Fruit fly (Drosophila melanogaster) whole organism, wandering third instar larva: Measurements from ENCODE around the gene Atg17.
A peak's percentile ranks its signal among the peaks of the same experiment; 100 is the strongest.

Experiments used
- Abd-B ChIP-seq: fragments of >200 bp; optimal IDR thresholded peaks from 2 replicates; lab custom pipeline; 2017; ENCODE audit warnings: missing biosample characterization, missing genetic modification characterization
- CG32264 ChIP-seq: fragments of 200-800 bp; sonication (Bioruptor generic); optimal IDR thresholded peaks from 2 replicates; lab custom pipeline; 2016; ENCODE audit warnings: missing biosample characterization, missing genetic modification characterization
- CG9705 ChIP-seq: fragments of 200-800 bp; sonication (Bioruptor generic); optimal IDR thresholded peaks from 2 replicates; lab custom pipeline; 2018; ENCODE audit warnings: missing biosample characterization, mild to moderate bottlenecking, missing genetic modification characterization
- CrebA ChIP-seq: fragments of 200-800 bp; sonication (Bioruptor generic); optimal IDR thresholded peaks from 2 replicates; lab custom pipeline; 2016; ENCODE audit warnings: missing biosample characterization, mild to moderate bottlenecking, missing genetic modification characterization, borderline replicate concordance
- Dfd ChIP-seq: fragments of >200 bp; optimal IDR thresholded peaks from 2 replicates; lab custom pipeline; 2017; ENCODE audit warnings: missing biosample characterization, missing genetic modification characterization
- Dif ChIP-seq: fragments of 200-275, 200-300 bp; sonication (Bioruptor generic); optimal IDR thresholded peaks from 2 replicates; lab custom pipeline; 2018; ENCODE audit warnings: missing biosample characterization, missing genetic modification characterization; ENCODE audit not compliant: partially characterized antibody
- GATAd ChIP-seq: sonication (Bioruptor generic); optimal IDR thresholded peaks from 2 replicates; lab custom pipeline; 2016; ENCODE audit warnings: missing biosample characterization, missing genetic modification characterization
- HLH106 ChIP-seq: fragments of 200-800 bp; optimal IDR thresholded peaks from 3 replicates; lab custom pipeline; 2019; ENCODE audit warnings: missing biosample characterization, mild to moderate bottlenecking, missing genetic modification characterization, moderate library complexity
- Hnf4 ChIP-seq: fragments of 200-800 bp; sonication (Bioruptor generic); optimal IDR thresholded peaks from 2 replicates; lab custom pipeline; 2016; ENCODE audit warnings: missing biosample characterization, mild to moderate bottlenecking, missing genetic modification characterization
- Hr78 ChIP-seq: fragments of >200 bp; optimal IDR thresholded peaks from 2 replicates; lab custom pipeline; 2017; ENCODE audit warnings: missing biosample characterization, missing genetic modification characterization
- Hr83 ChIP-seq: fragments of 200-300 bp; sonication (Bioruptor generic); optimal IDR thresholded peaks from 2 replicates; lab custom pipeline; 2016; ENCODE audit warnings: missing biosample characterization, mild to moderate bottlenecking, missing genetic modification characterization, moderate library complexity; ENCODE audit not compliant: poor library complexity, severe bottlenecking
- Jra ChIP-seq: sonication (Bioruptor generic); optimal IDR thresholded peaks from 2 replicates; lab custom pipeline; 2016; ENCODE audit warnings: missing biosample characterization, missing genetic modification characterization
- Mio ChIP-seq: sonication (Bioruptor generic); optimal IDR thresholded peaks from 2 replicates; lab custom pipeline; 2016; ENCODE audit warnings: missing biosample characterization, missing genetic modification characterization
- Myc ChIP-seq: fragments of >200 bp; optimal IDR thresholded peaks from 2 replicates; lab custom pipeline; 2017
- N ChIP-seq: fragments of >200 bp; optimal IDR thresholded peaks from 2 replicates; lab custom pipeline; 2018; ENCODE audit warnings: missing biosample characterization, missing external identifiers, missing genetic modification characterization
- OdsH ChIP-seq: fragments of 200-800 bp; sonication (Bioruptor generic); optimal IDR thresholded peaks from 2 replicates; lab custom pipeline; 2016; ENCODE audit warnings: missing biosample characterization, mild to moderate bottlenecking, missing genetic modification characterization
- Rel ChIP-seq, 2 experiments: fragments of 200-800 bp; sonication (Bioruptor generic) in 1 of 2; optimal IDR thresholded peaks; 2 replicates in 1 of 2; 3 replicates in 1 of 2; lab custom pipeline; 2016 to 2019; ENCODE audit warnings: mild to moderate bottlenecking in 2 of 2, missing biosample characterization in 2 of 2, missing genetic modification characterization in 2 of 2, moderate library complexity in 1 of 2
- Sp1 ChIP-seq: fragments of 200-800 bp; sonication (Bioruptor generic); optimal IDR thresholded peaks from 3 replicates; lab custom pipeline; 2019; ENCODE audit warnings: missing biosample characterization, mild to moderate bottlenecking, missing genetic modification characterization, moderate library complexity
- Vsx2 ChIP-seq: fragments of 200-300, 225-300 bp; sonication (Bioruptor generic); optimal IDR thresholded peaks from 2 replicates; lab custom pipeline; 2018; ENCODE audit warnings: missing biosample characterization, missing genetic modification characterization; ENCODE audit not compliant: partially characterized antibody
- br ChIP-seq: fragments of 200-800 bp; sonication (Bioruptor generic); optimal IDR thresholded peaks from 2 replicates; lab custom pipeline; 2016; ENCODE audit warnings: missing biosample characterization, missing genetic modification characterization
- brk ChIP-seq: fragments of 200-800 bp; sonication (Bioruptor generic); optimal IDR thresholded peaks from 2 replicates; lab custom pipeline; 2016; ENCODE audit warnings: missing biosample characterization, mild to moderate bottlenecking, missing genetic modification characterization
- dl ChIP-seq, 2 experiments: fragments of 175-275, 200-275 bp in 1 of 2; fragments of 200-275 bp in 1 of 2; sonication (Bioruptor generic); optimal IDR thresholded peaks; lab custom pipeline; 2018; ENCODE audit warnings: mild to moderate bottlenecking in 2 of 2, missing biosample characterization in 2 of 2, missing genetic modification characterization in 2 of 2, moderate library complexity in 2 of 2; ENCODE audit not compliant: partially characterized antibody in 2 of 2, insufficient read depth in 1 of 2
- dmrt93B ChIP-seq: fragments of 200-800 bp; sonication (Bioruptor generic); optimal IDR thresholded peaks from 2 replicates; lab custom pipeline; 2018; ENCODE audit warnings: missing biosample characterization, mild to moderate bottlenecking, missing genetic modification characterization
- dsf ChIP-seq: sonication (Bioruptor generic); optimal IDR thresholded peaks from 2 replicates; lab custom pipeline; 2016; ENCODE audit warnings: missing biosample characterization, missing genetic modification characterization, borderline replicate concordance
- ey ChIP-seq: fragments of 200-800 bp; sonication (Bioruptor generic); optimal IDR thresholded peaks from 2 replicates; lab custom pipeline; 2016; ENCODE audit warnings: missing biosample characterization, missing genetic modification characterization
- foxo ChIP-seq, 2 experiments: fragments of 200-800 bp; sonication (Bioruptor generic); optimal IDR thresholded peaks; 2 replicates in 1 of 2; 3 replicates in 1 of 2; lab custom pipeline; 2016 to 2017; ENCODE audit warnings: missing biosample characterization in 2 of 2, missing genetic modification characterization in 2 of 2
- fru ChIP-seq: fragments of 200-800 bp; sonication (Bioruptor generic); optimal IDR thresholded peaks from 3 replicates; lab custom pipeline; 2016; ENCODE audit warnings: missing biosample characterization, mild to moderate bottlenecking, missing genetic modification characterization
- h ChIP-seq: fragments of 200-800 bp; sonication (Bioruptor generic); optimal IDR thresholded peaks from 3 replicates; lab custom pipeline; 2016; ENCODE audit warnings: missing biosample characterization, mild to moderate bottlenecking, missing genetic modification characterization
- jim ChIP-seq: fragments of 175-275, 200-325 bp; sonication (Bioruptor generic); optimal IDR thresholded peaks from 2 replicates; lab custom pipeline; 2016; ENCODE audit warnings: missing biosample characterization, mild to moderate bottlenecking, missing genetic modification characterization
- lola ChIP-seq: fragments of >200 bp; optimal IDR thresholded peaks from 2 replicates; lab custom pipeline; 2017; ENCODE audit warnings: missing biosample characterization, missing genetic modification characterization
- pan ChIP-seq: fragments of >200 bp; optimal IDR thresholded peaks from 2 replicates; lab custom pipeline; 2017
- psq ChIP-seq: fragments of 200-800 bp; sonication (Bioruptor generic); optimal IDR thresholded peaks from 3 replicates; lab custom pipeline; 2017; ENCODE audit warnings: missing biosample characterization, mild to moderate bottlenecking, missing genetic modification characterization, moderate library complexity
- rgr ChIP-seq: fragments of 200-800 bp; sonication (Bioruptor generic); optimal IDR thresholded peaks from 3 replicates; lab custom pipeline; 2016; ENCODE audit warnings: missing biosample characterization, mild to moderate bottlenecking, missing genetic modification characterization
- sage ChIP-seq: fragments of 200-800 bp; sonication (Bioruptor generic); optimal IDR thresholded peaks from 2 replicates; lab custom pipeline; 2016; ENCODE audit warnings: missing biosample characterization, mild to moderate bottlenecking, missing genetic modification characterization
- sv ChIP-seq: fragments of 200-800 bp; sonication (Bioruptor generic); optimal IDR thresholded peaks from 3 replicates; lab custom pipeline; 2016; ENCODE audit warnings: missing biosample characterization, missing genetic modification characterization
- tai ChIP-seq: sonication (Bioruptor generic); optimal IDR thresholded peaks from 2 replicates; lab custom pipeline; 2016; ENCODE audit warnings: missing biosample characterization, missing genetic modification characterization
- usp ChIP-seq: fragments of >200 bp; optimal IDR thresholded peaks from 2 replicates; lab custom pipeline; 2017; ENCODE audit warnings: missing biosample characterization, missing genetic modification characterization
- woc ChIP-seq: sonication (Bioruptor generic); optimal IDR thresholded peaks from 2 replicates; lab custom pipeline; 2016; ENCODE audit warnings: missing biosample characterization, mild to moderate bottlenecking, missing genetic modification characterization

The Atg17 gene

dm6 chr3R:5669740-5670659 is 487 bp downstream of the Atg17 start:
- TF ChIP-seq fru = no peak
- TF ChIP-seq Myc = no peak
- no peak for TF ChIP-seq Jra (GFP tag; lab: Kevin White, UChicago)
- no peak for TF ChIP-seq CG32264 (GFP tag; lab: Kevin White, UChicago)
- TF ChIP-seq Rel (GFP tag; optimal IDR thresholded peaks at IDR 0.05; lab: Kevin White, UChicago) = no peak
- TF ChIP-seq Rel (tag; optimal IDR thresholded peaks at IDR 0.05; lab: Kevin White, UChicago) = no peak
- no peak for TF ChIP-seq Abd-B (GFP tag; lab: Kevin White, UChicago)
- peak; percentile 60 for TF ChIP-seq psq
- TF ChIP-seq sage = no peak

DNA sequence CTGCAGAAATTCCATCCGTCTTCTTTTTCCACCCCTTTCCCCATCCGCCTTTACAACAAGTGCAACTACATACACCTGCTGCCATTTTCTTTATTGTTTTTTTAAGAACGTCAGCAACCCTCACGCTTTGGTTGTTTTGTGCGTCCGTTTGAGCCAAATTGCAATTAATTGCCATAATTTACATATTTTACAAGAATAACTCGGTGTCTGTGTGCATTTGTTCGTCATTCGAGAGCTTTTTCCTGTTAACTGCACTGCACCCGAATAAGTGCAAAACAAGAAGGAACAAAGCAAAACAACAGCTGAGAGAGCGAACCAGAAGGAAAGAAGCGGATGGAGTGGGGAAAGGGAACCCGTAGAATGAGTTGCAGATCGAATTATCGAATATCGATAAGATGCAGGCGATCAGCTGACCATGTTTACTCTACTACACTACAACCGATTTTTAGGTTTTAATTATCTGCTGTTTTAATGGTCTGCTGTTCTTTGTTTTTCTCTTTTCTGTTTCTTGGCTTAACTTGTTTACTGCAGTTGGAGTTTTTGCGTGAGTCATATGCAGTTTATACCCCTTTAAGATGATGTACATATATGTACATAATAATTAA is 1.2 kb downstream of the Atg17 start:
- TF ChIP-seq ey (no peak), Abd-B (GFP tag; lab: Kevin White, UChicago) (no peak), br (no peak), CrebA (GFP tag; lab: Kevin White, UChicago) (no peak), jim (GFP tag; lab: Kevin White, UChicago) (peak; percentile 46), GATAd (no peak), Hr78 (no peak), sage (no peak), Myc (no peak), Dfd (no peak), Hnf4 (GFP tag; lab: Kevin White, UChicago) (peak; percentile 36), OdsH (GFP tag; lab: Kevin White, UChicago) (no peak), brk (GFP tag; lab: Kevin White, UChicago) (peak; percentile 12), Jra (GFP tag; lab: Kevin White, UChicago) (peak; percentile 17), woc (no peak), Sp1 (GFP tag; lab: Kevin White, UChicago) (no peak), tai (GFP tag; lab: Kevin White, UChicago) (no peak), dl (GFP tag; optimal IDR thresholded peaks at IDR 0.05; lab: Kevin White, UChicago; ENCODE audit: insufficient read depth in 1 of 2, partially characterized antibody in 2 of 2) (no peak), N (no peak), rgr (GFP tag; lab: Kevin White, UChicago) (peak; percentile 4), foxo (GFP tag; optimal IDR thresholded peaks at IDR 0.05; lab: Kevin White, UChicago) (peak in 1 of 2 experiments; percentile 8), dsf (GFP tag; lab: Kevin White, UChicago) (no peak), sv (GFP tag; lab: Kevin White, UChicago) (no peak), dmrt93B (GFP tag; lab: Kevin White, UChicago) (no peak), Hr83 (no peak), psq (peak; percentile 85), Rel (GFP tag; optimal IDR thresholded peaks at IDR 0.05; lab: Kevin White, UChicago) (no peak), Rel (tag; optimal IDR thresholded peaks at IDR 0.05; lab: Kevin White, UChicago) (no peak), Vsx2 (GFP tag; lab: Kevin White, UChicago) (no peak), HLH106 (no peak), fru (peak; percentile 11), lola (GFP tag; lab: Kevin White, UChicago) (no peak), usp (no peak), Mio (GFP tag; lab: Kevin White, UChicago) (peak; percentile 6), h (GFP tag; lab: Kevin White, UChicago) (no peak), Dif (GFP tag; lab: Kevin White, UChicago) (no peak), CG9705 (no peak), pan (lab: Kevin White, UChicago) (no peak), CG32264 (GFP tag; lab: Kevin White, UChicago) (no peak)
